Fruit fly (Drosophila melanogaster) whole organism, embryonic: ENCODE measurements around the gene mTerf3.

Experiments
- Aef1 ChIP-seq: fragments of 200-800 bp; sonication (Bioruptor generic); IDR thresholded peaks from 3 replicates; pipeline ENCODE4 v1.3.6; 2022; ENCODE audit warnings: missing biosample characterization, missing genetic modification characterization
- C15 ChIP-seq: fragments of 200-800 bp; sonication (Bioruptor generic); IDR thresholded peaks from 3 replicates; pipeline ENCODE4 v1.3.6; 2022; ENCODE audit warnings: missing biosample characterization, missing genetic modification characterization
- CG1024 ChIP-seq: fragments of 200-800 bp; sonication (Bioruptor generic); IDR thresholded peaks from 2 replicates; pipeline ENCODE4 v1.3.6; 2022; ENCODE audit warnings: missing biosample characterization, missing genetic modification characterization
- CG10267 ChIP-seq: fragments of 200-800 bp; sonication (Bioruptor generic); optimal IDR thresholded peaks from 2 replicates; lab custom pipeline; 2018; ENCODE audit warnings: missing biosample characterization, mild to moderate bottlenecking, missing genetic modification characterization, moderate library complexity
- CG11504 ChIP-seq: fragments of 200-800 bp; sonication (Bioruptor generic); optimal IDR thresholded peaks from 3 replicates; lab custom pipeline; 2019; ENCODE audit warnings: missing biosample characterization, mild to moderate bottlenecking, missing genetic modification characterization, moderate library complexity
- CG11560 ChIP-seq: fragments of 200-800 bp; sonication (Bioruptor generic); IDR thresholded peaks from 3 replicates; pipeline ENCODE4 v1.3.6; 2022; ENCODE audit warnings: missing biosample characterization, missing genetic modification characterization
- CG11696 ChIP-seq: fragments of 200-800 bp; sonication (Bioruptor generic); IDR thresholded peaks from 2 replicates; pipeline ENCODE4 v1.3.6; 2022; ENCODE audit warnings: missing biosample characterization, missing genetic modification characterization
- CG12744 ChIP-seq: fragments of 200-800 bp; sonication (Bioruptor generic); optimal IDR thresholded peaks from 2 replicates; lab custom pipeline; 2016; ENCODE audit warnings: missing biosample characterization, missing genetic modification characterization
- CG1647 ChIP-seq: fragments of 200-800 bp; sonication (Bioruptor generic); optimal IDR thresholded peaks from 3 replicates; lab custom pipeline; 2016; ENCODE audit warnings: missing biosample characterization, missing genetic modification characterization
- CG17612 ChIP-seq: fragments of 200-800 bp; sonication (Bioruptor generic); IDR thresholded peaks from 2 replicates; pipeline ENCODE4 v1.3.6; 2022; ENCODE audit warnings: missing biosample characterization, missing genetic modification characterization
- CG17829 ChIP-seq: fragments of 200-800 bp; optimal IDR thresholded peaks from 2 replicates; lab custom pipeline; 2019; ENCODE audit warnings: missing biosample characterization, mild to moderate bottlenecking, missing genetic modification characterization, moderate library complexity
- CG18764 ChIP-seq: fragments of 200-800 bp; sonication (Bioruptor generic); optimal IDR thresholded peaks from 3 replicates; lab custom pipeline; 2016; ENCODE audit warnings: missing biosample characterization, missing genetic modification characterization
- CG2129 ChIP-seq: fragments of 200-800 bp; sonication (Bioruptor generic); IDR thresholded peaks from 2 replicates; pipeline ENCODE4 v1.3.6; 2022; ENCODE audit warnings: missing biosample characterization, missing genetic modification characterization; ENCODE audit not compliant: partially characterized antibody
- CG31441 ChIP-seq: fragments of 200-800 bp; sonication (Bioruptor generic); IDR thresholded peaks from 2 replicates; pipeline ENCODE4 v1.3.6; 2022; ENCODE audit warnings: missing biosample characterization, missing genetic modification characterization
- CG32532 ChIP-seq: fragments of 200-800 bp; sonication (Bioruptor generic); IDR thresholded peaks from 2 replicates; pipeline ENCODE4 v1.3.6; 2022; ENCODE audit warnings: missing biosample characterization, missing genetic modification characterization
- CG33213 ChIP-seq: fragments of 200-800 bp; sonication (Bioruptor generic); optimal IDR thresholded peaks from 3 replicates; lab custom pipeline; 2016; ENCODE audit warnings: missing biosample characterization, missing genetic modification characterization
- CG43689 ChIP-seq: fragments of 200-800 bp; sonication (Bioruptor generic); IDR thresholded peaks from 2 replicates; pipeline ENCODE4 v1.3.6; 2022; ENCODE audit warnings: missing biosample characterization, missing genetic modification characterization
- CG4424 ChIP-seq: fragments of 200-800 bp; sonication (Bioruptor generic); optimal IDR thresholded peaks from 3 replicates; lab custom pipeline; 2016; ENCODE audit warnings: missing biosample characterization, missing genetic modification characterization
- CG7556 ChIP-seq: fragments of 200-800 bp; sonication (Bioruptor generic); optimal IDR thresholded peaks from 2 replicates; lab custom pipeline; 2017; ENCODE audit warnings: missing biosample characterization, mild to moderate bottlenecking, missing genetic modification characterization
- CG7928 ChIP-seq: fragments of 200-800 bp; sonication (Bioruptor generic); optimal IDR thresholded peaks from 2 replicates; lab custom pipeline; 2017; ENCODE audit warnings: missing biosample characterization, mild to moderate bottlenecking, missing genetic modification characterization
- Camta ChIP-seq: fragments of 200-800 bp; sonication (Bioruptor generic); optimal IDR thresholded peaks from 2 replicates; lab custom pipeline; 2016; ENCODE audit warnings: missing biosample characterization, missing genetic modification characterization
- Chrac-16 ChIP-seq: fragments of 200-800 bp; sonication (Bioruptor generic); optimal IDR thresholded peaks from 3 replicates; lab custom pipeline; 2016; ENCODE audit warnings: missing biosample characterization, missing genetic modification characterization
- Dek ChIP-seq: fragments of 200-800 bp; sonication (Bioruptor generic); optimal IDR thresholded peaks from 3 replicates; lab custom pipeline; 2019; ENCODE audit warnings: missing biosample characterization, mild to moderate bottlenecking, missing genetic modification characterization, moderate library complexity
- E2f2 ChIP-seq: fragments of 200-800 bp; sonication (Bioruptor generic); IDR thresholded peaks from 2 replicates; pipeline ENCODE4 v1.3.6; 2022; ENCODE audit warnings: missing biosample characterization, missing genetic modification characterization
- Fer3 ChIP-seq: fragments of 200-800 bp; sonication (Bioruptor generic); optimal IDR thresholded peaks from 2 replicates; lab custom pipeline; 2018; ENCODE audit warnings: missing biosample characterization, mild to moderate bottlenecking, missing genetic modification characterization, moderate library complexity
- Neu2 ChIP-seq: fragments of 200-800 bp; sonication (Bioruptor generic); optimal IDR thresholded peaks from 3 replicates; lab custom pipeline; 2016; ENCODE audit warnings: missing biosample characterization, missing genetic modification characterization, borderline replicate concordance
- Oli ChIP-seq: fragments of 200-800 bp; sonication (Bioruptor generic); optimal IDR thresholded peaks from 2 replicates; lab custom pipeline; 2018; ENCODE audit warnings: missing biosample characterization, mild to moderate bottlenecking, missing genetic modification characterization, moderate library complexity
- Sry-β ChIP-seq: fragments of 200-800 bp; sonication (Bioruptor generic); optimal IDR thresholded peaks from 2 replicates; lab custom pipeline; 2018; ENCODE audit warnings: missing biosample characterization, mild to moderate bottlenecking, missing genetic modification characterization, moderate library complexity
- Ssrp ChIP-seq: fragments of 200-800 bp; sonication (Bioruptor generic); optimal IDR thresholded peaks from 2 replicates; lab custom pipeline; 2018; ENCODE audit warnings: missing biosample characterization, mild to moderate bottlenecking, missing genetic modification characterization, moderate library complexity
- Tbp ChIP-seq: fragments of >200 bp; optimal IDR thresholded peaks from 2 replicates; lab custom pipeline; 2018; ENCODE audit warnings: missing biosample characterization, missing genetic modification characterization
- bbx ChIP-seq: fragments of 200-800 bp; sonication (Bioruptor generic); IDR thresholded peaks from 2 replicates; pipeline ENCODE4 v1.3.6; 2022; ENCODE audit warnings: missing biosample characterization, missing genetic modification characterization; ENCODE audit not compliant: partially characterized antibody
- bcd ChIP-seq: fragments of 200-800 bp; sonication (Bioruptor generic); optimal IDR thresholded peaks from 2 replicates; lab custom pipeline; 2017; ENCODE audit warnings: missing biosample characterization, mild to moderate bottlenecking, missing genetic modification characterization
- cg ChIP-seq: fragments of 200-800 bp; sonication (Bioruptor generic); optimal IDR thresholded peaks from 3 replicates; lab custom pipeline; 2019; ENCODE audit warnings: missing biosample characterization, mild to moderate bottlenecking, missing genetic modification characterization, moderate library complexity
- chinmo ChIP-seq: fragments of 200-800 bp; sonication (Bioruptor generic); IDR thresholded peaks from 4 replicates; pipeline ENCODE4 v1.3.6; 2022; ENCODE audit warnings: missing biosample characterization, missing genetic modification characterization; ENCODE audit not compliant: partially characterized antibody
- chm ChIP-seq: fragments of 200-800 bp; sonication (Bioruptor generic); IDR thresholded peaks from 2 replicates; pipeline ENCODE4 v1.3.6; 2022; ENCODE audit warnings: missing biosample characterization, missing genetic modification characterization
- crc ChIP-seq: fragments of 200-800 bp; sonication (Bioruptor generic); optimal IDR thresholded peaks from 2 replicates; lab custom pipeline; 2016; ENCODE audit warnings: missing biosample characterization, missing genetic modification characterization
- croc ChIP-seq: fragments of 200-800 bp; sonication (Bioruptor generic); conservative IDR thresholded peaks from 3 replicates; pipeline ENCODE4 v1.3.6; 2022; ENCODE audit warnings: missing biosample characterization, missing genetic modification characterization
- gcm ChIP-seq: fragments of 200-800 bp; sonication (Bioruptor generic); optimal IDR thresholded peaks from 2 replicates; lab custom pipeline; 2019; ENCODE audit warnings: missing biosample characterization, mild to moderate bottlenecking, missing genetic modification characterization, moderate library complexity
- jing ChIP-seq: fragments of 200-800 bp; sonication (Bioruptor generic); optimal IDR thresholded peaks from 2 replicates; lab custom pipeline; 2018; ENCODE audit warnings: missing biosample characterization, mild to moderate bottlenecking, missing genetic modification characterization
- lab ChIP-seq: fragments of 200-800 bp; sonication (Bioruptor generic); optimal IDR thresholded peaks from 3 replicates; lab custom pipeline; 2017; ENCODE audit warnings: missing biosample characterization, missing genetic modification characterization, mild to moderate bottlenecking, moderate library complexity, missing genetic modification reagents
- odd ChIP-seq: fragments of 200-800 bp; sonication (Bioruptor generic); optimal IDR thresholded peaks from 2 replicates; lab custom pipeline; 2017; ENCODE audit warnings: missing biosample characterization, mild to moderate bottlenecking, missing genetic modification characterization
- org-1 ChIP-seq: fragments of 200-800 bp; sonication (Bioruptor generic); optimal IDR thresholded peaks from 2 replicates; lab custom pipeline; 2017; ENCODE audit warnings: missing biosample characterization, missing genetic modification characterization
- psq ChIP-seq: fragments of 200-800 bp; sonication (Bioruptor generic); optimal IDR thresholded peaks from 2 replicates; lab custom pipeline; 2017; ENCODE audit warnings: missing biosample characterization, missing genetic modification characterization
- sisA ChIP-seq: fragments of 200-800 bp; sonication (Bioruptor generic); IDR thresholded peaks from 2 replicates; pipeline ENCODE4 v1.3.6; 2022; ENCODE audit warnings: missing biosample characterization, missing genetic modification characterization
- slbo ChIP-seq: fragments of 200-800 bp; sonication (Bioruptor generic); IDR thresholded peaks from 2 replicates; pipeline ENCODE4 v1.3.6; 2022; ENCODE audit warnings: missing biosample characterization, missing genetic modification characterization
- ssp ChIP-seq: fragments of 200-800 bp; sonication (Bioruptor generic); IDR thresholded peaks from 2 replicates; pipeline ENCODE4 v1.3.6; 2022; ENCODE audit warnings: missing biosample characterization, missing genetic modification characterization
- tna ChIP-seq: fragments of 200-800 bp; sonication (Bioruptor generic); IDR thresholded peaks from 2 replicates; pipeline ENCODE4 v1.3.6; 2022; ENCODE audit warnings: missing biosample characterization, missing genetic modification characterization; ENCODE audit not compliant: partially characterized antibody
- trem ChIP-seq: fragments of 200-800 bp; optimal IDR thresholded peaks from 3 replicates; lab custom pipeline; 2019; ENCODE audit warnings: missing biosample characterization, mild to moderate bottlenecking, missing genetic modification characterization, moderate library complexity
- trh ChIP-seq: fragments of 200-800 bp; sonication (Bioruptor generic); optimal IDR thresholded peaks from 2 replicates; lab custom pipeline; 2016; ENCODE audit warnings: missing biosample characterization, missing genetic modification characterization

The mTerf3 gene

DNA sequence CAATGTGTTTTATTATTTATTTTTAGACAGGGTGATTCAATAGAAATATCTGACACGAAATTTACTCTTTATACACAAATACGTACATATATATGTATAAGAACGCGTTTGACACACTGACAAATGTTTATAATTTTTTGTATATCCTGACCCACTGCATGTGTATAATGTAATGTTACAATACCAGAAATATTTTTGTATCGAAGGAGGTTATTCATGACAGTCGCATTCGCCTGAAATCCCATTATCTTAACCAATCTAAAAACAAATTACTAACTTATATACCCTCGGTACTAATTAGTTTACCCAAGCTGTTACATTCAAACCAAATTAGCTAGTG is 26.3 kb downstream of the mTerf3 start (continued):
- TF ChIP-seq CG1024 (no peak), CG10267 (tag; lab: Kevin White, UChicago) (peak; percentile 69), trem (tag; lab: Kevin White, UChicago) (peak; percentile 6), slbo (GFP tag; lab: Robert Waterston, UW) (peak; percentile 56), CG17829 (peak; percentile 16), Camta (peak; percentile 22), Ssrp (tag; lab: Kevin White, UChicago) (peak; percentile 4), croc (no peak), CG11696 (GFP tag; lab: Robert Waterston, UW) (peak; percentile 63; the same call in 1 of the 2 replicates), Chrac-16 (GFP tag; lab: Kevin White, UChicago) (no peak), CG7928 (GFP tag; lab: Kevin White, UChicago) (no peak), C15 (GFP tag; lab: Robert Waterston, UW) (no peak), lab (GFP tag; lab: Kevin White, UChicago) (peak; percentile 64), Sry-β (GFP tag; lab: Kevin White, UChicago) (no peak), bcd (GFP tag; lab: Kevin White, UChicago) (peak; percentile 38), crc (GFP tag; lab: Kevin White, UChicago) (peak; percentile 11), CG11504 (tag; lab: Kevin White, UChicago) (peak; percentile 41), odd (GFP tag; lab: Kevin White, UChicago) (peak; percentile 13), Dek (peak; percentile 30), Neu2 (GFP tag; lab: Kevin White, UChicago) (no peak), bbx (GFP tag; lab: Robert Waterston, UW) (no peak), ssp (GFP tag; lab: Robert Waterston, UW) (no peak), gcm (no peak), Aef1 (GFP tag; lab: Robert Waterston, UW) (no peak), Oli (tag; lab: Kevin White, UChicago) (peak; percentile 5), CG7556 (GFP tag; lab: Kevin White, UChicago) (peak; percentile 7), Fer3 (peak; percentile 24)

DNA sequence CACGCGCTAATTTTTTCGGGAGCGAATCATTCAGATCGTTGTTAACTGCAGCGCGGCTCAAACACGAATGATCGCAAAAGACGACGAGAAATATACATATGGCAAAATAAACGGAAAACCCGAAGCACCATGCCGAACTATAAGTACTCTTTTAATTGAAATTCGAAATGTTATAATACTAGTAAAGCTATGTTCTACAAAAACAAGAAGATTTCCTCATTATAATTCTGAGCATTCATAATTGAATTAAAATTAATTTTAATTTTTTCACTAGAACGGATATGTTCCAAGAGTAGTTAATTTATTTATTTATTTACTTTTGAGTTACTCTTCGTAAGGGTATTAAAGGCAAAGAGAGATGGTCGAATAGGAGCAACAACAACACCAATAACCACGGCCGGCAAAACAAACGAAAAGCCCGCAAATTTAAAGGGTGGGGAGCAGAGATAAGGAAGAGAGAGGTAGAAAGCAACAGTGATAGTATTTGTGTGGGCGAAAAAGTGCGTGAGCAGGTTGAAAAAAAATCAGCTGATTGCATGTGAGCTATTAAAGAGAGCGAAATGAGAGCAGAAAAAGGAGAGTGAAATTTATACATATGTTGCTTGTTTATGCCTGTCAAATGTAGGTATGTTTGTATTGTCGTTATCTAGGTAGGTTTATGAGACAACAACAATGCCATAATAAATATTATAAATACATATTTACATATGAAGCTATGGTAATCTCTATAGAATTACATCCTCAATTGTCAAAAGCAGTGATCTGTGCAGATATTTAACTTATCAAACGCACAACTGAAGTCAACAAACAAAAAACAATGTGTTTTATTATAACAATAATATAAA is 26.9 kb downstream of the mTerf3 start:
- TF ChIP-seq chinmo, result 0 out of 4 replicates have a peak, but pooled peaks have one; percentile 30
- TF ChIP-seq tna, result no peak
- TF ChIP-seq E2f2 (GFP tag; lab: Robert Waterston, UW), result peak; percentile 56; the same call in 1 of the 2 replicates
- TF ChIP-seq CG2129 (GFP tag; lab: Robert Waterston, UW), result no peak
- TF ChIP-seq chm, result peak; percentile 38; the same call in 1 of the 2 replicates
- no peak for TF ChIP-seq CG11560 (tag; lab: Robert Waterston, UW)
- TF ChIP-seq cg, result peak; percentile 29
- TF ChIP-seq org-1 (GFP tag; lab: Kevin White, UChicago), result peak; percentile 58
- TF ChIP-seq sisA (GFP tag; lab: Robert Waterston, UW), result peak; percentile 37; the same call in 1 of the 2 replicates
- TF ChIP-seq trh (GFP tag; lab: Kevin White, UChicago), result peak; percentile 25
- TF ChIP-seq CG17612 (GFP tag; lab: Robert Waterston, UW), result no peak
- no peak for TF ChIP-seq jing
- TF ChIP-seq Tbp, result no peak
- peak; percentile 78 for TF ChIP-seq Fer3
- TF ChIP-seq CG18764, result peak; percentile 2
- TF ChIP-seq CG4424 (GFP tag; lab: Kevin White, UChicago), result peak; percentile 39
- peak; percentile 67; the same call in 1 of the 2 replicates for TF ChIP-seq CG31441 (GFP tag; lab: Robert Waterston, UW)
- TF ChIP-seq CG33213 (GFP tag; lab: Kevin White, UChicago), result peak; percentile 4
- peak; percentile 85 for TF ChIP-seq CG32532 (GFP tag; lab: Robert Waterston, UW)
- peak; percentile 59 for TF ChIP-seq CG43689 (GFP tag; lab: Robert Waterston, UW)
- peak; percentile 28 for TF ChIP-seq CG1647 (GFP tag; lab: Kevin White, UChicago)
- peak; percentile 39 for TF ChIP-seq psq (GFP tag; lab: Kevin White, UChicago)
- no peak for TF ChIP-seq CG12744
